1 fruit fly cellular context compared by ENCODE assay signal in the genomic region with DNA sequence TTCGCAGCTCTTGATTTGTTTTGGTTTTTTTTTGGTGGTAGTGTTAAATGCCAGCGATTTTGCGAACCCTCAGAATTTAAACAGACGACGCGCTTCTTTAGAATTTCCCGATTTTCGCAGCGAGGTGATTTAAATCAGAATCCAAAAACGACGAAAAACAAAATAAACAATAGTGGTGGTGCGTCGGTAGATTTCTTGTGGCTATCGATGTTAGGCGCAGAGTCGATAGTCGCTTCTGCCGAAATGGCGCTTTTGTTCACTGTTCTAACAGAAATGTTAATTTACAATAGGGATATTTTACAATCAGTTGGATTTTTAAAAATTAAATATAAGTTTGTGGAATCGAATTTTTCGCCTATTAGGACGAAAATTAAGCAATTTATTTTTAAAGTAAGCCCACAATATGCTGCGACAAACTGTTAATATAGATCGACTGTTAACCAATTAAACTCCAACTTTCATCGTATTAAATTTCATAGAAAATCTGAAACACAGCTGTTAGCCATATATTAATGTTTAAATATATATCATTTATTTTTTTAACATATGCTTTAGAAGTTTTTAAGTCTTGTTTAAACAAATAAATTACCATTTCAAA.
A peak's percentile ranks its signal among the peaks of the same experiment; 100 is the strongest.
TF ChIP-seq lines count a peak whose summit lies in the region.

A gene (minus strand): TSS at position 176 of the 598 bp plus-strand sequence.

TF ChIP-seq in whole organism, embryonic, 481 proteins besides CTCF, POLR2A, EP300 and RAD21 (continued from another document and continues in another):
- TF ChIP-seq CG3281 (GFP tag; optimal IDR thresholded peaks at IDR 0.05; lab: Kevin White, UChicago) (no peak), CG2129 (GFP tag; IDR thresholded peaks at IDR 0.05; lab: Robert Waterston, UW; ENCODE audit: partially characterized antibody) (peak; percentile 30; the same call in 1 of the 2 replicates), Antp (GFP tag; optimal IDR thresholded peaks at IDR 0.05; lab: Kevin White, UChicago) (no peak), her (GFP tag; optimal IDR thresholded peaks at IDR 0.05; lab: Kevin White, UChicago) (no peak), odd (GFP tag; optimal IDR thresholded peaks at IDR 0.05; lab: Kevin White, UChicago) (no peak), chm (GFP tag; IDR thresholded peaks at IDR 0.05; lab: Robert Waterston, UW) (peak; percentile 47; the same call in 1 of the 2 replicates), caup (GFP tag; optimal IDR thresholded peaks at IDR 0.05; lab: Kevin White, UChicago; ENCODE audit: severe bottlenecking) (no peak), H2.0 (GFP tag; IDR thresholded peaks at IDR 0.05; lab: Robert Waterston, UW) (no peak), CG11247 (GFP tag; IDR thresholded peaks at IDR 0.05; lab: Robert Waterston, UW) (no peak), CG8388 (GFP tag; optimal IDR thresholded peaks at IDR 0.05; lab: Kevin White, UChicago) (no peak), ftz-f1 (GFP tag; optimal IDR thresholded peaks at IDR 0.05; lab: Kevin White, UChicago) (no peak), jigr1 (GFP tag; IDR thresholded peaks at IDR 0.05; lab: Robert Waterston, UW) (no peak), CG32767 (GFP tag; IDR thresholded peaks at IDR 0.05; lab: Robert Waterston, UW) (no peak), kay (GFP tag; optimal IDR thresholded peaks at IDR 0.05; lab: Kevin White, UChicago) (no peak), CG11504 (tag; optimal IDR thresholded peaks at IDR 0.05; lab: Kevin White, UChicago) (no peak), sisA (GFP tag; IDR thresholded peaks at IDR 0.05; lab: Robert Waterston, UW) (no peak), pzg (GFP tag; optimal IDR thresholded peaks at IDR 0.05; lab: Kevin White, UChicago) (no peak), wek (GFP tag; optimal IDR thresholded peaks at IDR 0.05; lab: Kevin White, UChicago) (peak; percentile 91), chinmo (GFP tag; IDR thresholded peaks at IDR 0.05; lab: Robert Waterston, UW; ENCODE audit: partially characterized antibody) (peak; percentile 79; the same call in 3 of the 4 replicates), Blimp-1 (GFP tag; optimal IDR thresholded peaks at IDR 0.05; lab: Kevin White, UChicago) (no peak), dan (GFP tag; IDR thresholded peaks at IDR 0.05; lab: Robert Waterston, UW) (no peak), Hey (tag; optimal IDR thresholded peaks at IDR 0.05; lab: Kevin White, UChicago) (no peak), CG3847 (GFP tag; IDR thresholded peaks at IDR 0.05; lab: Robert Waterston, UW) (no peak), slou (GFP tag; optimal IDR thresholded peaks at IDR 0.05; lab: Kevin White, UChicago) (no peak), Rfx (GFP tag; IDR thresholded peaks at IDR 0.05; lab: Robert Waterston, UW) (peak; percentile 34; the same call in 1 of the 2 replicates), CG31441 (GFP tag; IDR thresholded peaks at IDR 0.05; lab: Robert Waterston, UW) (peak; percentile 24; the same call in 1 of the 2 replicates), pho (GFP tag; optimal IDR thresholded peaks at IDR 0.05; lab: Kevin White, UChicago) (no peak), Atf-2 (GFP tag; optimal IDR thresholded peaks at IDR 0.05; lab: Kevin White, UChicago) (no peak), crol (GFP tag; IDR thresholded peaks at IDR 0.05; lab: Robert Waterston, UW) (no peak), CG6791 (GFP tag; IDR thresholded peaks at IDR 0.05; lab: Robert Waterston, UW; ENCODE audit: partially characterized antibody) (peak; percentile 88), CrebB (tag; optimal IDR thresholded peaks at IDR 0.05; lab: Kevin White, UChicago) (no peak), CG17612 (GFP tag; IDR thresholded peaks at IDR 0.05; lab: Robert Waterston, UW) (no peak), Awh (GFP tag; IDR thresholded peaks at IDR 0.05; lab: Robert Waterston, UW) (no peak), CG6854 (GFP tag; optimal IDR thresholded peaks at IDR 0.05; lab: Kevin White, UChicago) (no peak), Dll (GFP tag; IDR thresholded peaks at IDR 0.05; lab: Robert Waterston, UW; ENCODE audit: partially characterized antibody) (peak; percentile 79), gfzf (GFP tag; optimal IDR thresholded peaks at IDR 0.05; lab: Kevin White, UChicago) (no peak), CG32532 (GFP tag; IDR thresholded peaks at IDR 0.05; lab: Robert Waterston, UW) (no peak), Drgx (GFP tag; IDR thresholded peaks at IDR 0.05; lab: Robert Waterston, UW) (no peak), Tbp (GFP tag; optimal IDR thresholded peaks at IDR 0.05; lab: Kevin White, UChicago) (no peak), CG10366 (GFP tag; IDR thresholded peaks at IDR 0.05; lab: Robert Waterston, UW) (no peak), CG3995 (GFP tag; optimal IDR thresholded peaks at IDR 0.05; lab: Kevin White, UChicago) (peak; percentile 83), Fer2 (tag; optimal IDR thresholded peaks at IDR 0.05; lab: Kevin White, UChicago) (no peak), CHES-1-like (GFP tag; optimal IDR thresholded peaks at IDR 0.05; lab: Kevin White, UChicago) (no peak), Mes4 (GFP tag; optimal IDR thresholded peaks at IDR 0.05; lab: Kevin White, UChicago) (no peak), BEAF-32 (GFP tag; optimal IDR thresholded peaks at IDR 0.05; lab: Kevin White, UChicago) (peak; percentile 85), zen (tag; optimal IDR thresholded peaks at IDR 0.05; lab: Kevin White, UChicago) (no peak), CG6765 (GFP tag; optimal IDR thresholded peaks at IDR 0.05; lab: Kevin White, UChicago) (no peak), Pdp1 (GFP tag; optimal IDR thresholded peaks at IDR 0.05; lab: Kevin White, UChicago) (no peak), seq (GFP tag; IDR thresholded peaks at IDR 0.05; lab: Robert Waterston, UW) (no peak), Hsf (GFP tag; optimal IDR thresholded peaks at IDR 0.05; lab: Kevin White, UChicago) (no peak), CG16813 (GFP tag; IDR thresholded peaks at IDR 0.05; lab: Robert Waterston, UW; ENCODE audit: partially characterized antibody) (peak; percentile 75; the same call in 2 of the 3 replicates), ERR (GFP tag; optimal IDR thresholded peaks at IDR 0.05; lab: Kevin White, UChicago) (no peak), YL-1 (GFP tag; optimal IDR thresholded peaks at IDR 0.05; lab: Kevin White, UChicago) (no peak), CG18011 (GFP tag; optimal IDR thresholded peaks at IDR 0.05; lab: Kevin White, UChicago) (no peak), CG6813 (GFP tag; optimal IDR thresholded peaks at IDR 0.05; lab: Kevin White, UChicago) (no peak), PHDP (tag; optimal IDR thresholded peaks at IDR 0.05; lab: Kevin White, UChicago) (no peak), Nf-YC (tag; optimal IDR thresholded peaks at IDR 0.05; lab: Kevin White, UChicago) (no peak), shn (GFP tag; optimal IDR thresholded peaks at IDR 0.05; lab: Kevin White, UChicago) (no peak), CG16779 (GFP tag; IDR thresholded peaks at IDR 0.05; lab: Robert Waterston, UW) (no peak), Gsc (GFP tag; IDR thresholded peaks at IDR 0.05; lab: Robert Waterston, UW) (no peak), CG4707 (GFP tag; optimal IDR thresholded peaks at IDR 0.05; lab: Kevin White, UChicago) (no peak), Hr78 (GFP tag; optimal IDR thresholded peaks at IDR 0.05; lab: Kevin White, UChicago) (no peak), Xbp1 (GFP tag; optimal IDR thresholded peaks at IDR 0.05; lab: Kevin White, UChicago) (no peak), ash1 (GFP tag; optimal IDR thresholded peaks at IDR 0.05; lab: Kevin White, UChicago) (no peak), ci (GFP tag; IDR thresholded peaks at IDR 0.05; lab: Robert Waterston, UW) (peak; percentile 77; the same call in 2 of the 3 replicates), repo (GFP tag; optimal IDR thresholded peaks at IDR 0.05; lab: Kevin White, UChicago) (no peak), CG18262 (tag; optimal IDR thresholded peaks at IDR 0.05; lab: Kevin White, UChicago) (no peak), ac (GFP tag; optimal IDR thresholded peaks at IDR 0.05; lab: Kevin White, UChicago) (no peak), knrl (GFP tag; IDR thresholded peaks at IDR 0.05; lab: Robert Waterston, UW; ENCODE audit: partially characterized antibody) (peak; percentile 76), CG14710 (tag; optimal IDR thresholded peaks at IDR 0.05; lab: Kevin White, UChicago) (no peak), CG14441 (GFP tag; IDR thresholded peaks at IDR 0.05; lab: Robert Waterston, UW) (no peak), CG8359 (GFP tag; optimal IDR thresholded peaks at IDR 0.05; lab: Kevin White, UChicago; ENCODE audit: borderline replicate concordance) (no peak), Hand (GFP tag; optimal IDR thresholded peaks at IDR 0.05; lab: Kevin White, UChicago) (no peak), hkb (optimal IDR thresholded peaks at IDR 0.05; lab: Kevin White, UChicago) (no peak), hkb (GFP tag; IDR thresholded peaks at IDR 0.05; lab: Robert Waterston, UW) (no peak), schlank (tag; optimal IDR thresholded peaks at IDR 0.05; lab: Kevin White, UChicago) (no peak), CG3726 (GFP tag; IDR thresholded peaks at IDR 0.05; lab: Robert Waterston, UW) (no peak), inv (GFP tag; IDR thresholded peaks at IDR 0.05; lab: Robert Waterston, UW; ENCODE audit: partially characterized antibody) (peak; percentile 76), CG9215 (GFP tag; IDR thresholded peaks at IDR 0.05; lab: Robert Waterston, UW) (no peak), psq (GFP tag; optimal IDR thresholded peaks at IDR 0.05; lab: Kevin White, UChicago) (no peak), CG34376 (GFP tag; optimal IDR thresholded peaks at IDR 0.05; lab: Kevin White, UChicago) (no peak), stwl (tag; optimal IDR thresholded peaks at IDR 0.05; lab: Kevin White, UChicago) (peak; percentile 16), MTF-1 (GFP tag; optimal IDR thresholded peaks at IDR 0.05; lab: Kevin White, UChicago; ENCODE audit: borderline replicate concordance) (no peak), gcm (GFP tag; optimal IDR thresholded peaks at IDR 0.05; lab: Kevin White, UChicago) (no peak), Spps (tag; optimal IDR thresholded peaks at IDR 0.05; lab: Kevin White, UChicago) (no peak), vfl (GFP tag; optimal IDR thresholded peaks at IDR 0.05; lab: Kevin White, UChicago) (no peak), CG1647 (GFP tag; optimal IDR thresholded peaks at IDR 0.05; lab: Kevin White, UChicago) (no peak), CG12391 (tag; optimal IDR thresholded peaks at IDR 0.05; lab: Kevin White, UChicago) (no peak), dmrt11E (tag; optimal IDR thresholded peaks at IDR 0.05; lab: Kevin White, UChicago) (no peak), CG10543 (GFP tag; optimal IDR thresholded peaks at IDR 0.05; lab: Kevin White, UChicago) (no peak), CG9609 (GFP tag; optimal IDR thresholded peaks at IDR 0.05; lab: Kevin White, UChicago) (no peak), exex (tag; optimal IDR thresholded peaks at IDR 0.05; lab: Kevin White, UChicago) (no peak), CG34422 (GFP tag; IDR thresholded peaks at IDR 0.05; lab: Robert Waterston, UW) (peak; percentile 8; the same call in 1 of the 3 replicates), Oli (tag; optimal IDR thresholded peaks at IDR 0.05; lab: Kevin White, UChicago) (no peak), Jarid2 (GFP tag; optimal IDR thresholded peaks at IDR 0.05; lab: Kevin White, UChicago) (no peak), Gug (GFP tag; IDR thresholded peaks at IDR 0.05; lab: Robert Waterston, UW) (no peak), CG14050 (GFP tag; IDR thresholded peaks at IDR 0.05; lab: Robert Waterston, UW) (no peak), CG2120 (GFP tag; optimal IDR thresholded peaks at IDR 0.05; lab: Kevin White, UChicago) (no peak), dati (GFP tag; IDR thresholded peaks at IDR 0.05; lab: Robert Waterston, UW) (no peak), Dfd (GFP tag; optimal IDR thresholded peaks at IDR 0.05; lab: Kevin White, UChicago) (no peak), CG11398 (GFP tag; optimal IDR thresholded peaks at IDR 0.05; lab: Kevin White, UChicago) (no peak), CG7372 (GFP tag; IDR thresholded peaks at IDR 0.05; lab: Robert Waterston, UW) (no peak), Trl (optimal IDR thresholded peaks at IDR 0.05; lab: Kevin White, UChicago) (no peak), Trl (GFP tag; optimal IDR thresholded peaks at IDR 0.05; lab: Kevin White, UChicago) (no peak), peb (GFP tag; IDR thresholded peaks at IDR 0.05; lab: Robert Waterston, UW) (no peak), CG12219 (GFP tag; optimal IDR thresholded peaks at IDR 0.05; lab: Kevin White, UChicago) (no peak), ind (GFP tag; optimal IDR thresholded peaks at IDR 0.05; lab: Kevin White, UChicago) (no peak), CG1233 (GFP tag; optimal IDR thresholded peaks at IDR 0.05; lab: Kevin White, UChicago) (no peak), CG11560 (tag; IDR thresholded peaks at IDR 0.05; lab: Robert Waterston, UW) (no peak), gt (GFP tag; IDR thresholded peaks at IDR 0.05; lab: Robert Waterston, UW) (no peak), ap (GFP tag; IDR thresholded peaks at IDR 0.05; lab: Robert Waterston, UW) (no peak), fru (optimal IDR thresholded peaks at IDR 0.05; lab: Kevin White, UChicago) (no peak), luna (GFP tag; optimal IDR thresholded peaks at IDR 0.05; lab: Kevin White, UChicago) (no peak), Ptx1 (GFP tag; IDR thresholded peaks at IDR 0.05; lab: Robert Waterston, UW) (no peak), CG10209 (GFP tag; optimal IDR thresholded peaks at IDR 0.05; lab: Kevin White, UChicago) (no peak), toy (GFP tag; IDR thresholded peaks at IDR 0.05; lab: Robert Waterston, UW) (no peak), so (GFP tag; IDR thresholded peaks at IDR 0.05; lab: Robert Waterston, UW) (no peak), CG16863 (GFP tag; optimal IDR thresholded peaks at IDR 0.05; lab: Kevin White, UChicago) (no peak), vvl (GFP tag; IDR thresholded peaks at IDR 0.05; lab: Robert Waterston, UW) (0 out of 2 replicates have a peak, but pooled peaks have one; percentile 6), bsh (GFP tag; optimal IDR thresholded peaks at IDR 0.05; lab: Kevin White, UChicago) (no peak), HLH54F (GFP tag; optimal IDR thresholded peaks at IDR 0.05; lab: Kevin White, UChicago) (no peak), CG5953 (GFP tag; IDR thresholded peaks at IDR 0.05; lab: Robert Waterston, UW) (no peak), CG2116 (GFP tag; optimal IDR thresholded peaks at IDR 0.05; lab: Kevin White, UChicago) (peak; percentile 66), CG2678 (tag; optimal IDR thresholded peaks at IDR 0.05; lab: Kevin White, UChicago) (no peak), CG17829 (tag; optimal IDR thresholded peaks at IDR 0.05; lab: Kevin White, UChicago) (no peak), scrt (GFP tag; optimal IDR thresholded peaks at IDR 0.05; lab: Kevin White, UChicago) (no peak), CG13287 (GFP tag; IDR thresholded peaks at IDR 0.05; lab: Robert Waterston, UW; ENCODE audit: partially characterized antibody) (peak; percentile 85), CG9797 (GFP tag; optimal IDR thresholded peaks at IDR 0.05; lab: Kevin White, UChicago) (no peak), CG7987 (GFP tag; optimal IDR thresholded peaks at IDR 0.05; lab: Kevin White, UChicago) (no peak)
